Worm (Caenorhabditis elegans): ENCODE measurements around the gene F10D2.10.

ce11 chrV:7106499-7107152 lies 49.4 kb downstream of the F10D2.10 start:
- no peak for TF ChIP-seq tbx-37 (GFP tag; conservative IDR thresholded peaks at IDR 0.05)
- no peak for TF ChIP-seq hmg-4 (GFP tag; optimal IDR thresholded peaks at IDR 0.05)
- TF ChIP-seq ama-1 (optimal IDR thresholded peaks at IDR 0.05) = no peak

Data from whole organism, early embryonic.